Fruit fly (Drosophila melanogaster) whole organism, embryonic: ENCODE measurements around the gene Lnk.
A peak's percentile ranks its signal among the peaks of the same experiment; 100 is the strongest.

ENCODE experiments used
- ATbp ChIP-seq: fragments of 200-800 bp; sonication (Bioruptor generic); optimal IDR thresholded peaks from 2 replicates; lab custom pipeline; 2017; ENCODE audit warnings: missing biosample characterization, mild to moderate bottlenecking, missing genetic modification characterization, missing genetic modification reagents
- CG10209 ChIP-seq: fragments of 200-800 bp; sonication (Bioruptor generic); optimal IDR thresholded peaks from 3 replicates; lab custom pipeline; 2017; ENCODE audit warnings: missing biosample characterization, mild to moderate bottlenecking, missing genetic modification characterization, missing genetic modification reagents
- CG1024 ChIP-seq: fragments of 200-800 bp; sonication (Bioruptor generic); IDR thresholded peaks from 2 replicates; pipeline ENCODE4 v1.3.6; 2022; ENCODE audit warnings: missing biosample characterization, missing genetic modification characterization
- CG10431 ChIP-seq: fragments of 200-800 bp; sonication (Bioruptor generic); optimal IDR thresholded peaks from 3 replicates; lab custom pipeline; 2018; ENCODE audit warnings: missing biosample characterization, mild to moderate bottlenecking, missing genetic modification characterization
- CG10959 ChIP-seq: fragments of 200-800 bp; sonication (Bioruptor generic); IDR thresholded peaks from 2 replicates; pipeline ENCODE4 v1.3.6; 2022; ENCODE audit warnings: missing biosample characterization, missing genetic modification characterization
- CG11695 ChIP-seq: fragments of 200-800 bp; sonication (Bioruptor generic); IDR thresholded peaks from 3 replicates; pipeline ENCODE4 v1.3.6; 2022; ENCODE audit warnings: missing biosample characterization, missing genetic modification characterization
- CG11723 ChIP-seq: fragments of 200-800 bp; sonication (Bioruptor generic); optimal IDR thresholded peaks from 2 replicates; lab custom pipeline; 2017; ENCODE audit warnings: missing biosample characterization, mild to moderate bottlenecking, missing genetic modification characterization
- CG12236 ChIP-seq: fragments of 200-800 bp; sonication (Bioruptor generic); optimal IDR thresholded peaks from 2 replicates; lab custom pipeline; 2016; ENCODE audit warnings: missing biosample characterization, missing genetic modification characterization
- CG13424 ChIP-seq: fragments of 200-800 bp; sonication (Bioruptor generic); optimal IDR thresholded peaks from 2 replicates; lab custom pipeline; 2019; ENCODE audit warnings: missing biosample characterization, mild to moderate bottlenecking, missing genetic modification characterization, moderate library complexity
- CG14710 ChIP-seq: fragments of 200-800 bp; sonication (Bioruptor generic); optimal IDR thresholded peaks from 3 replicates; lab custom pipeline; 2019; ENCODE audit warnings: missing biosample characterization, mild to moderate bottlenecking, missing genetic modification characterization, moderate library complexity
- CG15073 ChIP-seq: fragments of 200-800 bp; sonication (Bioruptor generic); optimal IDR thresholded peaks from 2 replicates; lab custom pipeline; 2016; ENCODE audit warnings: missing biosample characterization, missing genetic modification characterization
- CG15601 ChIP-seq: fragments of 200-800 bp; sonication (Bioruptor generic); optimal IDR thresholded peaks from 3 replicates; lab custom pipeline; 2019; ENCODE audit warnings: missing biosample characterization, mild to moderate bottlenecking, missing genetic modification characterization, moderate library complexity
- CG17385 ChIP-seq: fragments of 200-800 bp; sonication (Bioruptor generic); optimal IDR thresholded peaks from 3 replicates; lab custom pipeline; 2018; ENCODE audit warnings: missing biosample characterization, mild to moderate bottlenecking, missing genetic modification characterization
- CG17568 ChIP-seq: fragments of 200-800 bp; sonication (Bioruptor generic); optimal IDR thresholded peaks from 2 replicates; lab custom pipeline; 2018; ENCODE audit warnings: missing biosample characterization, mild to moderate bottlenecking, missing genetic modification characterization, moderate library complexity
- CG17912 ChIP-seq: fragments of 200-800 bp; sonication (Bioruptor generic); optimal IDR thresholded peaks from 2 replicates; lab custom pipeline; 2018; ENCODE audit warnings: missing biosample characterization, mild to moderate bottlenecking, missing genetic modification characterization
- CG18262 ChIP-seq: fragments of 200-800 bp; optimal IDR thresholded peaks from 3 replicates; lab custom pipeline; 2019; ENCODE audit warnings: missing biosample characterization, mild to moderate bottlenecking, missing genetic modification characterization, moderate library complexity
- CG18619 ChIP-seq: fragments of 200-800 bp; sonication (Bioruptor generic); optimal IDR thresholded peaks from 3 replicates; lab custom pipeline; 2017; ENCODE audit warnings: missing biosample characterization, mild to moderate bottlenecking, missing genetic modification characterization
- CG2712 ChIP-seq: fragments of 200-800 bp; optimal IDR thresholded peaks from 3 replicates; lab custom pipeline; 2019; ENCODE audit warnings: missing biosample characterization, mild to moderate bottlenecking, missing genetic modification characterization, moderate library complexity
- CG2875 ChIP-seq: fragments of 200-800 bp; sonication (Bioruptor generic); optimal IDR thresholded peaks from 2 replicates; lab custom pipeline; 2017; ENCODE audit warnings: missing biosample characterization, mild to moderate bottlenecking, missing genetic modification characterization, missing genetic modification reagents
- CG30431 ChIP-seq: fragments of 200-800 bp; sonication (Bioruptor generic); optimal IDR thresholded peaks from 2 replicates; lab custom pipeline; 2017; ENCODE audit warnings: missing biosample characterization, missing genetic modification characterization
- CG31388 ChIP-seq: fragments of 200-800 bp; sonication (Bioruptor generic); optimal IDR thresholded peaks from 2 replicates; lab custom pipeline; 2016; ENCODE audit warnings: missing biosample characterization, missing genetic modification characterization
- CG3407 ChIP-seq: fragments of 200-800 bp; sonication (Bioruptor generic); optimal IDR thresholded peaks from 2 replicates; lab custom pipeline; 2018; ENCODE audit warnings: missing biosample characterization, mild to moderate bottlenecking, missing genetic modification characterization
- CG4404 ChIP-seq: fragments of 200-800 bp; sonication (Bioruptor generic); IDR thresholded peaks from 2 replicates; pipeline ENCODE4 v1.3.6; 2022; ENCODE audit warnings: missing biosample characterization, missing genetic modification characterization
- CG6254 ChIP-seq: fragments of 200-800 bp; sonication (Bioruptor generic); optimal IDR thresholded peaks from 3 replicates; lab custom pipeline; 2017; ENCODE audit warnings: mild to moderate bottlenecking, missing biosample characterization, missing genetic modification reagents, missing genetic modification characterization
- CG6813 ChIP-seq: fragments of 200-800 bp; sonication (Bioruptor generic); optimal IDR thresholded peaks from 2 replicates; lab custom pipeline; 2017; ENCODE audit warnings: missing biosample characterization, missing genetic modification characterization, mild to moderate bottlenecking, moderate library complexity, missing genetic modification reagents
- CG7357 ChIP-seq: fragments of 200-800 bp; sonication (Bioruptor generic); IDR thresholded peaks from 3 replicates; pipeline ENCODE4 v1.3.6; 2022; ENCODE audit warnings: missing biosample characterization, missing genetic modification characterization
- CG7987 ChIP-seq: fragments of 200-800 bp; sonication (Bioruptor generic); optimal IDR thresholded peaks from 2 replicates; lab custom pipeline; 2018; ENCODE audit warnings: missing biosample characterization, mild to moderate bottlenecking, missing genetic modification characterization, moderate library complexity
- CoRest ChIP-seq: fragments of 200-800 bp; sonication (Bioruptor generic); optimal IDR thresholded peaks from 3 replicates; lab custom pipeline; 2018; ENCODE audit warnings: missing biosample characterization, mild to moderate bottlenecking, missing genetic modification characterization, moderate library complexity
- CrebB ChIP-seq: fragments of 200-800 bp; sonication (Bioruptor generic); optimal IDR thresholded peaks from 3 replicates; lab custom pipeline; 2018; ENCODE audit warnings: missing biosample characterization, mild to moderate bottlenecking, missing genetic modification characterization
- D ChIP-seq, 2 experiments: fragments of 200-800 bp in 1 of 2; fragments of >200 bp in 1 of 2; sonication (Bioruptor generic) in 1 of 2; optimal IDR thresholded peaks; 2 replicates in 1 of 2; 3 replicates in 1 of 2; lab custom pipeline; 2017; ENCODE audit warnings: mild to moderate bottlenecking in 1 of 2, missing biosample characterization in 1 of 2, missing genetic modification characterization in 1 of 2, missing genetic modification reagents in 1 of 2
- HLHmδ ChIP-seq: fragments of 200-800 bp; sonication (Bioruptor generic); optimal IDR thresholded peaks from 2 replicates; lab custom pipeline; 2018; ENCODE audit warnings: missing biosample characterization, mild to moderate bottlenecking, missing genetic modification characterization, moderate library complexity
- Hr51 ChIP-seq, 2 experiments: fragments of 200-800 bp; sonication (Bioruptor generic); optimal IDR thresholded peaks; 2 replicates in 1 of 2; 3 replicates in 1 of 2; lab custom pipeline; 2016 to 2018; ENCODE audit warnings: missing biosample characterization in 2 of 2, missing genetic modification characterization in 2 of 2, mild to moderate bottlenecking in 1 of 2, moderate library complexity in 1 of 2
- PHDP ChIP-seq: fragments of 200-800 bp; sonication (Bioruptor generic); optimal IDR thresholded peaks from 3 replicates; lab custom pipeline; 2018; ENCODE audit warnings: missing biosample characterization, mild to moderate bottlenecking, missing genetic modification characterization, moderate library complexity
- Side ChIP-seq: fragments of 200-800 bp; sonication (Bioruptor generic); optimal IDR thresholded peaks from 2 replicates; lab custom pipeline; 2016; ENCODE audit warnings: missing biosample characterization, missing genetic modification characterization
- Sry-β ChIP-seq: fragments of 200-800 bp; sonication (Bioruptor generic); optimal IDR thresholded peaks from 2 replicates; lab custom pipeline; 2018; ENCODE audit warnings: missing biosample characterization, mild to moderate bottlenecking, missing genetic modification characterization, moderate library complexity
- Trl ChIP-seq, 3 experiments: fragments of >200 bp in 2 of 3; fragments of 200-800 bp in 1 of 3; sonication (Bioruptor generic) in 1 of 3; optimal IDR thresholded peaks; 2 replicates in 1 of 3; 3 replicates in 2 of 3; lab custom pipeline; 2016 to 2017; ENCODE audit warnings: missing biosample characterization in 1 of 3, missing genetic modification characterization in 1 of 3
- Xrp1 ChIP-seq: fragments of 200-800 bp; sonication (Bioruptor generic); IDR thresholded peaks from 2 replicates; pipeline ENCODE4 v1.3.6; 2022; ENCODE audit warnings: missing biosample characterization, missing genetic modification characterization
- bsh ChIP-seq, 2 experiments: fragments of 200-800 bp; sonication (Bioruptor generic); optimal IDR thresholded peaks; 2 replicates each; lab custom pipeline; 2017 to 2018; ENCODE audit warnings: mild to moderate bottlenecking in 2 of 2, missing biosample characterization in 2 of 2, missing genetic modification characterization in 2 of 2, moderate library complexity in 1 of 2
- corto ChIP-seq: fragments of 200-800 bp; sonication (Bioruptor generic); optimal IDR thresholded peaks from 2 replicates; lab custom pipeline; 2016; ENCODE audit warnings: missing biosample characterization, mild to moderate bottlenecking, missing genetic modification characterization, moderate library complexity
- dimm ChIP-seq: fragments of 200-800 bp; sonication (Bioruptor generic); IDR thresholded peaks from 2 replicates; pipeline ENCODE4 v1.3.6; 2022; ENCODE audit warnings: missing biosample characterization, missing genetic modification characterization
- dmrt11E ChIP-seq: fragments of 200-800 bp; sonication (Bioruptor generic); optimal IDR thresholded peaks from 3 replicates; lab custom pipeline; 2018; ENCODE audit warnings: missing biosample characterization, mild to moderate bottlenecking, missing genetic modification characterization, moderate library complexity
- fd102C ChIP-seq: fragments of 200-800 bp; sonication (Bioruptor generic); optimal IDR thresholded peaks from 2 replicates; lab custom pipeline; 2018; ENCODE audit warnings: missing biosample characterization, mild to moderate bottlenecking, missing genetic modification characterization, moderate library complexity
- pan ChIP-seq, 4 experiments: fragments of >200 bp in 3 of 4; fragments of 200-800 bp in 1 of 4; sonication (Bioruptor generic) in 1 of 4; optimal IDR thresholded peaks in 3 of 4; IDR thresholded peaks in 1 of 4; 2 replicates each; pipeline versions ENCODE4 v1.3.6 to Lab custom; 2017 to 2022; ENCODE audit warnings: missing biosample characterization in 2 of 4, missing genetic modification characterization in 2 of 4, mixed read lengths in 1 of 4
- salm ChIP-seq: fragments of 200-800 bp; sonication (Bioruptor generic); optimal IDR thresholded peaks from 2 replicates; lab custom pipeline; 2018; ENCODE audit warnings: missing biosample characterization, mild to moderate bottlenecking, missing genetic modification characterization
- sc ChIP-seq, 3 experiments: fragments of >200 bp in 2 of 3; fragments of 200-800 bp in 1 of 3; sonication (Bioruptor generic) in 1 of 3; optimal IDR thresholded peaks; 2 replicates in 2 of 3; 3 replicates in 1 of 3; lab custom pipeline; 2017; ENCODE audit warnings: mild to moderate bottlenecking in 1 of 3, missing biosample characterization in 1 of 3, missing genetic modification characterization in 1 of 3, missing genetic modification reagents in 1 of 3
- sens ChIP-seq: fragments of 200-800 bp; sonication (Bioruptor generic); peaks from one replicate; lab custom pipeline; 2016; ENCODE audit warnings: missing biosample characterization, missing genetic modification characterization
- vvl ChIP-seq: fragments of 200-800 bp; sonication (Bioruptor generic); IDR thresholded peaks from 2 replicates; pipeline ENCODE4 v1.3.6; 2022; ENCODE audit warnings: missing biosample characterization, missing genetic modification characterization

Gene Lnk

dm6 chr3R:25885136-25885535 is 3.2 kb upstream of the Lnk start (continued):
- TF ChIP-seq CG17568 (GFP tag; lab: Kevin White, UChicago): peak; percentile 74
- TF ChIP-seq CrebB (tag; lab: Kevin White, UChicago): peak; percentile 65
- no peak for TF ChIP-seq pan (optimal IDR thresholded peaks at IDR 0.05; lab: Kevin White, UChicago)
- TF ChIP-seq pan (GFP tag; optimal IDR thresholded peaks at IDR 0.05 in 1 of 2, IDR thresholded peaks at IDR 0.05 in 1 of 2): peak in 1 of 2 experiments; percentile 5
- no peak for TF ChIP-seq corto (GFP tag; lab: Kevin White, UChicago)
- peak; percentile 58 for TF ChIP-seq salm (tag; lab: Kevin White, UChicago)
- peak; percentile 43 for TF ChIP-seq CG10959 (GFP tag; lab: Robert Waterston, UW)
- peak; percentile 44 for TF ChIP-seq CG14710
- peak; percentile 31 for TF ChIP-seq CG2712 (tag; lab: Kevin White, UChicago)
- TF ChIP-seq bsh (GFP tag; optimal IDR thresholded peaks at IDR 0.05; lab: Kevin White, UChicago): peak in 1 of 2 experiments; percentile 62
- TF ChIP-seq CG11695 (GFP tag; lab: Robert Waterston, UW): 0 out of 3 replicates have a peak, but pooled peaks have one; percentile 30
- TF ChIP-seq vvl (GFP tag; lab: Robert Waterston, UW): no peak; the same call in 1 of the 2 replicates
- peak; percentile 20 for TF ChIP-seq CG6813 (GFP tag; lab: Kevin White, UChicago)
- peak; percentile 25 for TF ChIP-seq sens
- peak; percentile 21 for TF ChIP-seq PHDP (tag; lab: Kevin White, UChicago)
- TF ChIP-seq Trl (optimal IDR thresholded peaks at IDR 0.05; lab: Kevin White, UChicago): no peak
- TF ChIP-seq Trl (GFP tag; optimal IDR thresholded peaks at IDR 0.05; lab: Kevin White, UChicago): peak; percentile 39
- peak; percentile 83 for TF ChIP-seq CG15601 (tag; lab: Kevin White, UChicago)
- TF ChIP-seq CG2875 (GFP tag; lab: Kevin White, UChicago): peak; percentile 76
- no peak for TF ChIP-seq dimm (GFP tag; lab: Robert Waterston, UW)
- peak; percentile 56 for TF ChIP-seq CG7987 (GFP tag; lab: Kevin White, UChicago)
- TF ChIP-seq Sry-β (GFP tag; lab: Kevin White, UChicago): no peak
- TF ChIP-seq CG6254 (GFP tag; lab: Kevin White, UChicago): peak; percentile 41
- TF ChIP-seq sc (optimal IDR thresholded peaks at IDR 0.05; lab: Kevin White, UChicago): no peak
- peak; percentile 68 for TF ChIP-seq sc (GFP tag; optimal IDR thresholded peaks at IDR 0.05; lab: Kevin White, UChicago)
- TF ChIP-seq CG13424 (tag; lab: Kevin White, UChicago): peak; percentile 22
- TF ChIP-seq Hr51 (GFP tag; optimal IDR thresholded peaks at IDR 0.05; lab: Kevin White, UChicago): peak in 1 of 2 experiments; percentile 35
- TF ChIP-seq Xrp1 (GFP tag; lab: Robert Waterston, UW): peak; percentile 68
- TF ChIP-seq CG31388 (GFP tag; lab: Kevin White, UChicago): no peak
- peak; percentile 46 for TF ChIP-seq dmrt11E (tag; lab: Kevin White, UChicago)
- no peak for TF ChIP-seq D (optimal IDR thresholded peaks at IDR 0.05; lab: Kevin White, UChicago)
- TF ChIP-seq D (GFP tag; optimal IDR thresholded peaks at IDR 0.05; lab: Kevin White, UChicago): peak; percentile 43
- TF ChIP-seq CoRest (tag; lab: Kevin White, UChicago): no peak
- TF ChIP-seq HLHmδ (GFP tag; lab: Kevin White, UChicago): peak; percentile 64
- peak; percentile 33 for TF ChIP-seq CG10209 (GFP tag; lab: Kevin White, UChicago)
- no peak for TF ChIP-seq CG7357 (GFP tag; lab: Robert Waterston, UW)
- peak; percentile 38 for TF ChIP-seq CG17385 (GFP tag; lab: Kevin White, UChicago)
- TF ChIP-seq CG12236 (GFP tag; lab: Kevin White, UChicago): peak; percentile 38
- TF ChIP-seq Side (GFP tag; lab: Kevin White, UChicago): peak; percentile 35
- TF ChIP-seq CG4404 (GFP tag; lab: Robert Waterston, UW): no peak
- no peak for TF ChIP-seq CG15073 (GFP tag; lab: Kevin White, UChicago)
- TF ChIP-seq fd102C (GFP tag; lab: Kevin White, UChicago): peak; percentile 34
- TF ChIP-seq CG18619: peak; percentile 27
- peak; percentile 80 for TF ChIP-seq CG10431 (GFP tag; lab: Kevin White, UChicago)
- TF ChIP-seq CG30431: no peak
- TF ChIP-seq CG18262 (tag; lab: Kevin White, UChicago): peak; percentile 17
- peak; percentile 75 for TF ChIP-seq CG3407 (GFP tag; lab: Kevin White, UChicago)
- TF ChIP-seq CG17912 (GFP tag; lab: Kevin White, UChicago): peak; percentile 4
- peak; percentile 53 for TF ChIP-seq CG11723 (GFP tag; lab: Kevin White, UChicago)
- TF ChIP-seq CG1024 (GFP tag; lab: Robert Waterston, UW): peak; percentile 51; the same call in 1 of the 2 replicates
- TF ChIP-seq ATbp (GFP tag; lab: Kevin White, UChicago): peak; percentile 86
